Worm (Caenorhabditis elegans) whole organism, mixed stage, embryonic: ENCODE measurements around the gene C25F9.9.

Experiments
- M03D4.4 ChIP-seq: sonication (generic microtip); optimal IDR thresholded peaks from 2 replicates; lab custom pipeline; 2017; ENCODE audit warnings: mild to moderate bottlenecking, missing genetic modification characterization, missing compliant biosample characterization
- mls-2 ChIP-seq: sonication (generic microtip); optimal IDR thresholded peaks from 2 replicates; lab custom pipeline; 2016; ENCODE audit warnings: mild to moderate bottlenecking, missing genetic modification characterization, moderate library complexity, missing compliant biosample characterization
- snpc-4 ChIP-seq: fragments of 150-350 bp; optimal IDR thresholded peaks from 2 replicates; lab custom pipeline; 2014; ENCODE audit warnings: missing biosample characterization, missing genetic modification characterization
- tbx-8 ChIP-seq: fragments of 200-800 bp; sonication (Bioruptor generic); optimal IDR thresholded peaks from 2 replicates; lab custom pipeline; 2018; ENCODE audit warnings: mild to moderate bottlenecking, missing genetic modification characterization, moderate library complexity, missing compliant biosample characterization
- unc-39 ChIP-seq: fragments of 150-350 bp; optimal IDR thresholded peaks from 2 replicates; lab custom pipeline; 2014; ENCODE audit warnings: missing biosample characterization, missing genetic modification characterization

- TF ChIP-seq snpc-4 (tag; lab: Kevin White, UChicago) (no peak), tbx-8 (GFP tag; lab: Kevin White, UChicago) (no peak), M03D4.4 (tag; lab: Kevin White, UChicago) (no peak), mls-2 (tag; lab: Kevin White, UChicago) (no peak), unc-39 (tag; lab: Kevin White, UChicago) (no peak)
Measured at ce11 chrV:19396576-19397313, 19.7 kb upstream of the C25F9.9 start.
